Fruit fly (Drosophila melanogaster): ENCODE data around the gene ens.

- TF ChIP-seq OdsH (GFP tag; optimal IDR thresholded peaks at IDR 0.05) = no peak
- no peak for TF ChIP-seq Hr83 (GFP tag; optimal IDR thresholded peaks at IDR 0.05; ENCODE audit: poor library complexity, severe bottlenecking)
- no peak for TF ChIP-seq HLH106 (tag; optimal IDR thresholded peaks at IDR 0.05)
- no peak for TF ChIP-seq lola (GFP tag; optimal IDR thresholded peaks at IDR 0.05)
- TF ChIP-seq Rel (GFP tag; optimal IDR thresholded peaks at IDR 0.05) = no peak
- TF ChIP-seq Rel (tag; optimal IDR thresholded peaks at IDR 0.05) = no peak
- TF ChIP-seq br (GFP tag; optimal IDR thresholded peaks at IDR 0.05) = no peak
- no peak for TF ChIP-seq CrebA (GFP tag; optimal IDR thresholded peaks at IDR 0.05; ENCODE audit: borderline replicate concordance)
- no peak for TF ChIP-seq CG32264 (GFP tag; optimal IDR thresholded peaks at IDR 0.05)
- TF ChIP-seq foxo (GFP tag; optimal IDR thresholded peaks at IDR 0.05) = no peak
Measured at dm6 chr3L:4115107-4115506, 19.2 kb downstream of the ens start.

All from whole organism, wandering third instar larva.